Worm (Caenorhabditis elegans) whole organism, late embryonic: Measurements from ENCODE around the gene F54E2.1.

Source experiments
- ahr-1 ChIP-seq: sonication (generic microtip); optimal IDR thresholded peaks from 2 replicates; lab custom pipeline; 2016; ENCODE audit warnings: missing genetic modification characterization, missing compliant biosample characterization
- ama-1 ChIP-seq: fragments of 150-350 bp; optimal IDR thresholded peaks from 2 replicates; lab custom pipeline; 2014
- ceh-31 ChIP-seq: sonication (generic microtip); optimal IDR thresholded peaks from 2 replicates; lab custom pipeline; 2016; ENCODE audit warnings: missing genetic modification characterization, missing compliant biosample characterization
- ceh-34 ChIP-seq: sonication (generic microtip); optimal IDR thresholded peaks from 2 replicates; lab custom pipeline; 2016; ENCODE audit warnings: mild to moderate bottlenecking, missing genetic modification characterization, missing compliant biosample characterization
- dve-1 ChIP-seq: sonication (generic microtip); optimal IDR thresholded peaks from 2 replicates; lab custom pipeline; 2017; ENCODE audit warnings: antibody characterized with exemption, mild to moderate bottlenecking, missing genetic modification characterization, missing compliant biosample characterization
- fkh-10 ChIP-seq: fragments of 150-350 bp; optimal IDR thresholded peaks from 2 replicates; lab custom pipeline; 2014; ENCODE audit warnings: missing biosample characterization, missing genetic modification reagents, missing genetic modification characterization
- gmeb-2 ChIP-seq: sonication (generic microtip); optimal IDR thresholded peaks from 2 replicates; lab custom pipeline; 2016; ENCODE audit warnings: missing genetic modification characterization, inconsistent platforms, missing compliant biosample characterization
- npax-4 ChIP-seq: sonication (generic microtip); optimal IDR thresholded peaks from 2 replicates; lab custom pipeline; 2016; ENCODE audit warnings: missing genetic modification characterization, missing compliant biosample characterization
- pag-3 ChIP-seq: sonication (generic microtip); optimal IDR thresholded peaks from 2 replicates; lab custom pipeline; 2016; ENCODE audit warnings: missing compliant biosample characterization, missing genetic modification characterization, borderline replicate concordance
- pat-9 ChIP-seq: fragments of 200-800 bp; sonication (Bioruptor generic); optimal IDR thresholded peaks from 2 replicates; lab custom pipeline; 2018; ENCODE audit warnings: mild to moderate bottlenecking, missing genetic modification characterization, moderate library complexity, missing compliant biosample characterization
- pqm-1 ChIP-seq: sonication (generic microtip); optimal IDR thresholded peaks from 2 replicates; lab custom pipeline; 2016; ENCODE audit warnings: missing genetic modification characterization, missing compliant biosample characterization
- rnt-1 ChIP-seq: sonication (generic microtip); optimal IDR thresholded peaks from 2 replicates; lab custom pipeline; 2016; ENCODE audit warnings: missing genetic modification characterization, missing compliant biosample characterization
- ttx-3 ChIP-seq: sonication (generic microtip); optimal IDR thresholded peaks from 2 replicates; lab custom pipeline; 2016; ENCODE audit warnings: missing genetic modification reagents, missing genetic modification characterization, missing compliant biosample characterization
- unc-55 ChIP-seq: sonication (generic microtip); optimal IDR thresholded peaks from 2 replicates; lab custom pipeline; 2017; ENCODE audit warnings: missing biosample characterization, missing genetic modification reagents, missing genetic modification characterization

- TF ChIP-seq pag-3 (tag; lab: Kevin White, UChicago) (no peak), ceh-31 (tag; lab: Kevin White, UChicago) (no peak), dve-1 (tag; lab: Kevin White, UChicago) (no peak), rnt-1 (tag; lab: Kevin White, UChicago) (no peak), gmeb-2 (no peak), ahr-1 (tag; lab: Kevin White, UChicago) (no peak), fkh-10 (no peak), npax-4 (no peak), ama-1 (lab: Kevin White, UChicago) (no peak), ttx-3 (no peak), unc-55 (GFP tag; lab: Kevin White, UChicago) (no peak), pat-9 (tag; lab: Kevin White, UChicago) (no peak), ceh-34 (tag; lab: Kevin White, UChicago) (no peak), pqm-1 (tag; lab: Kevin White, UChicago) (no peak)
Measured at ce11 chrV:2803258-2803657, 6.9 kb upstream of the F54E2.1 start.
